Worm (Caenorhabditis elegans) whole organism, L4 larva: ENCODE results near the gene sdz-35.

Experiments
- F37D6.2 ChIP-seq: sonication (generic microtip); optimal IDR thresholded peaks from 2 replicates; lab custom pipeline; 2016; ENCODE audit warnings: mild to moderate bottlenecking, missing genetic modification characterization, missing compliant biosample characterization
- aly-2 ChIP-seq: sonication (generic microtip); optimal IDR thresholded peaks from 2 replicates; lab custom pipeline; 2018; ENCODE audit warnings: missing biosample characterization, missing genetic modification characterization
- dve-1 ChIP-seq: sonication (generic microtip); optimal IDR thresholded peaks from 2 replicates; lab custom pipeline; 2017; ENCODE audit warnings: antibody characterized with exemption, mild to moderate bottlenecking, missing genetic modification characterization, missing compliant biosample characterization; ENCODE audit not compliant: insufficient read depth
- hlh-30 ChIP-seq: sonication (generic microtip); optimal IDR thresholded peaks from 2 replicates; lab custom pipeline; 2017; ENCODE audit warnings: antibody characterized with exemption, mild to moderate bottlenecking, missing genetic modification characterization, missing compliant biosample characterization; ENCODE audit not compliant: insufficient read depth
- nhr-102 ChIP-seq: sonication (generic microtip); optimal IDR thresholded peaks from 2 replicates; lab custom pipeline; 2016; ENCODE audit warnings: mild to moderate bottlenecking, missing genetic modification characterization, moderate library complexity, missing compliant biosample characterization
- nhr-76 ChIP-seq: fragments of 150-350 bp; optimal IDR thresholded peaks from 2 replicates; lab custom pipeline; 2014; ENCODE audit warnings: missing biosample characterization, missing genetic modification characterization
- nhr-77 ChIP-seq: fragments of 150-350 bp; optimal IDR thresholded peaks from 2 replicates; lab custom pipeline; 2014; ENCODE audit warnings: missing biosample characterization, missing genetic modification characterization
- skn-1 ChIP-seq: fragments of 150-350 bp; optimal IDR thresholded peaks from 2 replicates; lab custom pipeline; 2014; ENCODE audit warnings: missing biosample characterization, missing genetic modification characterization
- unc-62 ChIP-seq, 3 experiments: fragments of 150-350 bp in 1 of 3; sonication (generic microtip); optimal IDR thresholded peaks in 2 of 3; peaks in 1 of 3; 1 replicate in 1 of 3; 2 replicates in 2 of 3; lab custom pipeline; 2014 to 2017; ENCODE audit warnings: missing biosample characterization in 3 of 3, missing genetic modification characterization in 3 of 3, missing genetic modification reagents in 3 of 3, missing genotype in 1 of 3
- ztf-11 ChIP-seq: fragments of 150-350 bp; optimal IDR thresholded peaks from 2 replicates; lab custom pipeline; 2014; ENCODE audit warnings: missing biosample characterization, missing genetic modification characterization

DNA sequence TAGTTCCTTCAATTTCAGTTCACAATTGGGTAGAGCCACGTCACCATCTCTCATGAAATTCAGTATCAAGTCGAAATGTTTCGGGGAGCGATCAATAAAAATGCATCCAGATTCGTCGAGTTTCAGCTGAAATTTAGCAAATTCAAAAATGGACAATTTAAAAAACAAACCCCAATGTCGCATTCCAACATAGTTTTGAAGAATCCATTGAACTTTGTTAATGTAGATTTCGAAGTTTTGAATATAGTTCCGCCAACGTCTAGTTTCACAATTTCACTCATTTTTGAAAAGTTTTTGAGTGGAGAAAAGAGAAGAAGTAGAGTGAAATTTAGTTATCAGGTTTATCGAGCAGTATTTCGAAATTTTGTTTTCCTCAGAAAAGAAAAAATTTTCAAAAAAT is 13.2 kb upstream of the sdz-35 start, which contains the start of gene ZC239.14:
- TF ChIP-seq hlh-30 (tag; lab: Kevin White, UChicago), result no peak
- TF ChIP-seq unc-62 (GFP tag; optimal IDR thresholded peaks at IDR 0.05 in 1 of 2; lab: Kevin White, UChicago), result no peak
- no peak for TF ChIP-seq unc-62 (tag; optimal IDR thresholded peaks at IDR 0.05; lab: Kevin White, UChicago)
- no peak for TF ChIP-seq ztf-11
- no peak for TF ChIP-seq nhr-77 (tag; lab: Kevin White, UChicago)
- no peak for TF ChIP-seq nhr-102
- no peak for TF ChIP-seq skn-1 (tag; lab: Kevin White, UChicago)
- TF ChIP-seq nhr-76, result no peak
- no peak for TF ChIP-seq dve-1 (tag; lab: Kevin White, UChicago)
- no peak for TF ChIP-seq F37D6.2 (tag; lab: Kevin White, UChicago)
- no peak for TF ChIP-seq aly-2 (tag; lab: Kevin White, UChicago)
